Worm (Caenorhabditis elegans) whole organism, L4 larva: ENCODE measurements around the gene cyld-1.

Experiments
- F26F4.8 ChIP-seq: fragments of 200-800 bp; sonication (Bioruptor generic); conservative IDR thresholded peaks from 2 replicates; pipeline ENCODE4 v1.3.6; 2022; ENCODE audit warnings: missing genetic modification characterization, missing compliant biosample characterization
- F44E2.7 ChIP-seq: fragments of 200-800 bp; sonication (Bioruptor generic); IDR thresholded peaks from 2 replicates; pipeline ENCODE4 v2.1.2; 2022; ENCODE audit warnings: missing genetic modification characterization, missing compliant biosample characterization
- R02D3.7 ChIP-seq: fragments of 150-350 bp; sonication (generic microtip); optimal IDR thresholded peaks from 3 replicates; lab custom pipeline; 2014; ENCODE audit warnings: missing biosample characterization, missing genetic modification characterization
- ZK337.2 ChIP-seq: fragments of 200-800 bp; sonication (Bioruptor generic); IDR thresholded peaks from 2 replicates; pipeline ENCODE4 v1.3.6; 2022; ENCODE audit warnings: missing genetic modification reagents, missing genetic modification characterization, missing compliant biosample characterization
- ama-1 ChIP-seq: fragments of 150-350 bp; optimal IDR thresholded peaks from 2 replicates; lab custom pipeline; 2014; ENCODE audit warnings: inconsistent platforms, mixed read lengths
- daf-16 ChIP-seq, 3 experiments: sonication (generic microtip); optimal IDR thresholded peaks; 2 replicates each; lab custom pipeline; 2016 to 2017; ENCODE audit warnings: missing genetic modification characterization in 3 of 3, missing genetic modification reagents in 3 of 3, mild to moderate bottlenecking in 2 of 3, missing compliant biosample characterization in 2 of 3, missing biosample characterization in 1 of 3, moderate library complexity in 1 of 3
- dmd-6 ChIP-seq: fragments of 200-800 bp; sonication (Bioruptor generic); IDR thresholded peaks from 2 replicates; pipeline ENCODE4 v1.3.6; 2022; ENCODE audit warnings: missing genetic modification reagents, missing genetic modification characterization, missing compliant biosample characterization
- dve-1 ChIP-seq: sonication (generic microtip); optimal IDR thresholded peaks from 2 replicates; lab custom pipeline; 2017; ENCODE audit warnings: antibody characterized with exemption, mild to moderate bottlenecking, missing genetic modification characterization, missing compliant biosample characterization; ENCODE audit not compliant: insufficient read depth
- hif-1 ChIP-seq, 2 experiments: sonication (generic microtip); optimal IDR thresholded peaks; 2 replicates each; lab custom pipeline; 2016 to 2017; ENCODE audit warnings: missing compliant biosample characterization in 2 of 2, missing genetic modification characterization in 2 of 2, missing genetic modification reagents in 2 of 2, missing genotype in 2 of 2, mild to moderate bottlenecking in 1 of 2
- hlh-11 ChIP-seq: fragments of 200-800 bp; sonication (Bioruptor generic); optimal IDR thresholded peaks from 2 replicates; lab custom pipeline; 2018; ENCODE audit warnings: mild to moderate bottlenecking, missing genetic modification characterization, missing compliant biosample characterization
- hlh-30 ChIP-seq: sonication (generic microtip); optimal IDR thresholded peaks from 2 replicates; lab custom pipeline; 2017; ENCODE audit warnings: antibody characterized with exemption, mild to moderate bottlenecking, missing genetic modification characterization, missing compliant biosample characterization; ENCODE audit not compliant: insufficient read depth
- jun-1 ChIP-seq: fragments of 150-350 bp; optimal IDR thresholded peaks from 2 replicates; lab custom pipeline; 2014; ENCODE audit warnings: missing biosample characterization, missing genetic modification reagents, missing genetic modification characterization
- lin-13 ChIP-seq: fragments of 150-350 bp; optimal IDR thresholded peaks from 2 replicates; lab custom pipeline; 2014; ENCODE audit warnings: missing biosample characterization, missing genetic modification reagents, missing genetic modification characterization
- lin-38 ChIP-seq: fragments of 200-800 bp; sonication (Bioruptor generic); IDR thresholded peaks from 2 replicates; pipeline ENCODE4 v1.3.6; 2022; ENCODE audit warnings: missing genetic modification reagents, missing genetic modification characterization, missing compliant biosample characterization
- lsy-2 ChIP-seq, 2 experiments: fragments of 150-350 bp in 1 of 2; sonication (generic microtip) in 1 of 2; optimal IDR thresholded peaks; 2 replicates each; lab custom pipeline; 2014 to 2017; ENCODE audit warnings: missing biosample characterization in 2 of 2, missing genetic modification characterization in 2 of 2
- madf-5 ChIP-seq, 2 experiments: fragments of 200-800 bp; sonication (Bioruptor generic); IDR thresholded peaks; 2 replicates each; pipeline ENCODE4 v1.3.6; 2022; ENCODE audit warnings: missing compliant biosample characterization in 2 of 2, missing genetic modification characterization in 2 of 2
- mdt-29 ChIP-seq: fragments of 200-800 bp; sonication (Bioruptor generic); IDR thresholded peaks from 2 replicates; pipeline ENCODE4 v1.3.6; 2022; ENCODE audit warnings: missing genetic modification reagents, missing genetic modification characterization, missing compliant biosample characterization
- mep-1 ChIP-seq: fragments of 150-350 bp; sonication (generic microtip); optimal IDR thresholded peaks from 3 replicates; lab custom pipeline; 2014; ENCODE audit warnings: missing biosample characterization, missing genetic modification characterization
- mes-2 ChIP-seq: sonication (generic microtip); optimal IDR thresholded peaks from 2 replicates; lab custom pipeline; 2016; ENCODE audit warnings: missing genotype, mild to moderate bottlenecking, missing genetic modification characterization, missing compliant biosample characterization; ENCODE audit not compliant: poor library complexity, severe bottlenecking
- mxl-3 ChIP-seq: fragments of 200-800 bp; sonication (Bioruptor generic); optimal IDR thresholded peaks from 2 replicates; lab custom pipeline; 2018; ENCODE audit warnings: mild to moderate bottlenecking, missing genetic modification characterization, missing compliant biosample characterization
- nhr-11 ChIP-seq: fragments of 150-350 bp; optimal IDR thresholded peaks from 2 replicates; lab custom pipeline; 2014; ENCODE audit warnings: missing biosample characterization, missing genetic modification characterization
- nhr-237 ChIP-seq: sonication (generic microtip); optimal IDR thresholded peaks from 2 replicates; lab custom pipeline; 2017; ENCODE audit warnings: missing biosample characterization, missing genetic modification characterization
- nhr-25 ChIP-seq: sonication (generic microtip); optimal IDR thresholded peaks from 2 replicates; lab custom pipeline; 2017; ENCODE audit warnings: missing genetic modification characterization, mild to moderate bottlenecking, missing compliant biosample characterization, antibody characterized with exemption, moderate library complexity, borderline replicate concordance; ENCODE audit not compliant: insufficient read depth
- nhr-28 ChIP-seq: fragments of 150-350 bp; optimal IDR thresholded peaks from 2 replicates; lab custom pipeline; 2014; ENCODE audit warnings: missing biosample characterization, missing genetic modification characterization
- nhr-6 ChIP-seq: fragments of 150-350 bp; optimal IDR thresholded peaks from 2 replicates; lab custom pipeline; 2014; ENCODE audit warnings: missing biosample characterization, missing genetic modification characterization
- nhr-77 ChIP-seq: fragments of 150-350 bp; optimal IDR thresholded peaks from 2 replicates; lab custom pipeline; 2014; ENCODE audit warnings: missing biosample characterization, missing genetic modification characterization
- pha-4 ChIP-seq, 2 experiments: fragments of 150-350 bp in 1 of 2; fragments of 200-800 bp in 1 of 2; sonication (Bioruptor generic) in 1 of 2; IDR thresholded peaks in 1 of 2; optimal IDR thresholded peaks in 1 of 2; 2 replicates each; pipeline versions ENCODE4 v1.3.6 to Lab custom; 2014 to 2022; ENCODE audit warnings: missing genetic modification characterization in 2 of 2, missing genetic modification reagents in 2 of 2, missing biosample characterization in 1 of 2, missing compliant biosample characterization in 1 of 2
- php-3 ChIP-seq: fragments of 200-800 bp; sonication (Bioruptor generic); IDR thresholded peaks from 2 replicates; pipeline ENCODE4 v1.3.6; 2022; ENCODE audit warnings: missing genetic modification reagents, missing genetic modification characterization, missing compliant biosample characterization
- pqm-1 ChIP-seq: sonication (generic microtip); optimal IDR thresholded peaks from 2 replicates; lab custom pipeline; 2017; ENCODE audit warnings: missing biosample characterization, missing genetic modification characterization
- unc-62 ChIP-seq, 3 experiments: fragments of 150-350 bp in 1 of 3; sonication (generic microtip); optimal IDR thresholded peaks in 2 of 3; peaks in 1 of 3; 1 replicate in 1 of 3; 2 replicates in 2 of 3; lab custom pipeline; 2014 to 2017; ENCODE audit warnings: missing biosample characterization in 3 of 3, missing genetic modification characterization in 3 of 3, missing genetic modification reagents in 3 of 3, missing genotype in 1 of 3
- zag-1 ChIP-seq: fragments of 150-350 bp; optimal IDR thresholded peaks from 2 replicates; lab custom pipeline; 2014; ENCODE audit warnings: missing biosample characterization, missing genetic modification characterization

cyld-1 gene

DNA sequence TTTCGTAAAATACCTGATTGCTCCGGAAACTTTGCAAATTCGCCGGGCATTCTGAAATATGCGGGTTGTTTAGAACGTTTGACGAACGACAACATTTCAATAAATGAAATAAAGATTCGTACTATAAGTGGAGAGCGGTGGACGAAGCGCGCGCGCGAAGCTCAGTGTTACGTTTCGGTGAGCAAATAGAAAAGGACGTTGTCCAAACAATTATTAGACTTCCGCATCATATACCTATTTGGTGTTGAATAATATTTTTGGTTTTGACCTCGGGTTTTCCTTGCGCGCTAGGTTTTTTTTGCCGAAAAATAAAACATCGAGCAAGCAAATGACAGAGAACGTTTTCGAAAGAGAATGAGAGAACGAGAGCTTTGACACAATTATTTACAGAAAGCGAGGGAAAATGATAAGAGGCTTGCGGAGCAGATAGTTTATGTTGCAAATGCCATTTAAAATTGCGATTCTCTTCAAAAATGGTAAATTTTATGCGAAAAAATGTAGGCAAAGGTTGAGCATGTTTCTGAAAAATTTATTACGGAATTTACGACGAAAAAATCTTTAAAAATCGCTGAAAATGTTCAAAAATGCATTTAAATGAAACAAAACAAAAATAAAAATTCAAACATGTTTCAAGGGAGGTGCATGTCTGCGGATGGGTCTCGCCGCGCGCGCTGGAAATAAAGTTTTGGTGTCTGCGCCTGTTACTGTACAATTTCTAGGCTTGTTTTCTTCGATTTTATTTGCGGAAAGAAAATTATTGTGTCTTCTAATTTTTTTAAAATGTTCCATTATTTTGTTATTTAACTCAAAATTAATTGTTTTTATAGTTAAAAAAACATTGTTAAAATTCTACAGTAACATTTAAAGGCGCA lies at the start of gene cyld-1, which contains the start of gene F40F12.9:
Gene cyld-1, minus strand, starts transcription at position 51 of the 872 bp plus-strand sequence.
Gene F40F12.9, plus strand, starts transcription at position 721 of the 872 bp plus-strand sequence.
- no peak for TF ChIP-seq hif-1 (tag; optimal IDR thresholded peaks at IDR 0.05; lab: Kevin White, UChicago)
- TF ChIP-seq hlh-11, result peak; percentile 9
- TF ChIP-seq ZK337.2 (GFP tag; lab: Robert Waterston, UW), result no peak
- TF ChIP-seq nhr-28 (tag; lab: Kevin White, UChicago), result no peak
- no peak for TF ChIP-seq pha-4 (GFP tag; IDR thresholded peaks at IDR 0.05; lab: Robert Waterston, UW)
- peak; percentile 62 for TF ChIP-seq pha-4 (tag; optimal IDR thresholded peaks at IDR 0.05; lab: Kevin White, UChicago)
- peak; percentile 1 for TF ChIP-seq dve-1 (tag; lab: Kevin White, UChicago)
- TF ChIP-seq daf-16 (GFP tag; optimal IDR thresholded peaks at IDR 0.05; lab: Kevin White, UChicago), result no peak
- TF ChIP-seq daf-16 (tag; optimal IDR thresholded peaks at IDR 0.05; lab: Kevin White, UChicago), result peak; percentile 51
- TF ChIP-seq madf-5 (GFP tag; IDR thresholded peaks at IDR 0.05; lab: Robert Waterston, UW), result no peak
- no peak for TF ChIP-seq lin-38 (GFP tag; lab: Robert Waterston, UW)
- TF ChIP-seq pqm-1 (tag; lab: Kevin White, UChicago), result peak; percentile 54
- TF ChIP-seq dmd-6 (GFP tag; lab: Robert Waterston, UW), result peak; percentile 48; the same call in 1 of the 2 replicates
- TF ChIP-seq mep-1, result no peak
- TF ChIP-seq ama-1, result no peak
- TF ChIP-seq F26F4.8, result no peak
- no peak for TF ChIP-seq nhr-237 (tag; lab: Kevin White, UChicago)
- TF ChIP-seq nhr-77, result peak; percentile 15

ce11 chrIII:9956665-9957401 lies 46.4 kb upstream of the cyld-1 start, which contains the start of gene alx-1:
TSS of gene alx-1 (plus strand) at chrIII:9957351.
- TF ChIP-seq dve-1 (tag; lab: Kevin White, UChicago), result peak; percentile 31
- TF ChIP-seq nhr-28 (tag; lab: Kevin White, UChicago), result peak; percentile 14
- TF ChIP-seq F44E2.7 (GFP tag; lab: Robert Waterston, UW), result no peak
- TF ChIP-seq lsy-2 (tag; optimal IDR thresholded peaks at IDR 0.05; lab: Kevin White, UChicago), result no peak
- TF ChIP-seq nhr-6 (tag; lab: Kevin White, UChicago), result peak; percentile 35
- TF ChIP-seq jun-1, result peak; percentile 19
- TF ChIP-seq mxl-3 (GFP tag; lab: Kevin White, UChicago), result peak; percentile 58
- TF ChIP-seq R02D3.7 (tag; lab: Kevin White, UChicago), result no peak
- TF ChIP-seq nhr-11 (tag; lab: Kevin White, UChicago), result no peak
- TF ChIP-seq hlh-30, result peak; percentile 53
- no peak for TF ChIP-seq nhr-25 (tag; lab: Kevin White, UChicago)
- no peak for TF ChIP-seq mdt-29 (GFP tag; lab: Robert Waterston, UW)
- TF ChIP-seq pqm-1 (tag; lab: Kevin White, UChicago), result peak; percentile 62
- TF ChIP-seq unc-62 (GFP tag; optimal IDR thresholded peaks at IDR 0.05 in 1 of 2; lab: Kevin White, UChicago), result peak in 1 of 2 experiments; percentile 63
- no peak for TF ChIP-seq unc-62 (tag; optimal IDR thresholded peaks at IDR 0.05; lab: Kevin White, UChicago)
- no peak for TF ChIP-seq php-3 (GFP tag; lab: Robert Waterston, UW)
- TF ChIP-seq hlh-11, result peak; percentile 23
- peak; percentile 45; the same call in 1 of the 2 replicates for TF ChIP-seq dmd-6 (GFP tag; lab: Robert Waterston, UW)
- no peak for TF ChIP-seq daf-16 (GFP tag; optimal IDR thresholded peaks at IDR 0.05; lab: Kevin White, UChicago)
- TF ChIP-seq daf-16 (tag; optimal IDR thresholded peaks at IDR 0.05; lab: Kevin White, UChicago), result peak; percentile 49
- TF ChIP-seq mes-2, result peak; percentile 49
- TF ChIP-seq, all 104 proteins: peak for 12

- TF ChIP-seq daf-16 (GFP tag; optimal IDR thresholded peaks at IDR 0.05; lab: Kevin White, UChicago), result no peak
- TF ChIP-seq daf-16 (tag; optimal IDR thresholded peaks at IDR 0.05; lab: Kevin White, UChicago), result peak; percentile 19
- TF ChIP-seq lin-13, result no peak
- TF ChIP-seq lsy-2 (tag; optimal IDR thresholded peaks at IDR 0.05; lab: Kevin White, UChicago), result peak in 1 of 2 experiments; percentile 53
- peak; percentile 18 for TF ChIP-seq nhr-28 (tag; lab: Kevin White, UChicago)
- TF ChIP-seq mes-2, result peak; percentile 17
- TF ChIP-seq lin-38 (GFP tag; lab: Robert Waterston, UW), result peak; percentile 44
- TF ChIP-seq zag-1, result no peak
Measured at ce11 chrIII:9956123-9956522, 45.7 kb upstream of the cyld-1 start, which contains the start of gene mog-1. TSS of gene mog-1 (minus strand) at chrIII:9956215.
